Worm (Caenorhabditis elegans) whole organism, late embryonic: ENCODE data around the gene nep-26.

ENCODE experiments used
- F13H6.1 ChIP-seq: sonication (generic microtip); optimal IDR thresholded peaks from 2 replicates; lab custom pipeline; 2016; ENCODE audit warnings: missing genetic modification characterization, missing compliant biosample characterization
- K02D7.2 ChIP-seq: sonication (generic microtip); optimal IDR thresholded peaks from 2 replicates; lab custom pipeline; 2017; ENCODE audit warnings: mild to moderate bottlenecking, missing genetic modification characterization, missing compliant biosample characterization
- ama-1 ChIP-seq: fragments of 150-350 bp; optimal IDR thresholded peaks from 2 replicates; lab custom pipeline; 2014
- ceh-14 ChIP-seq: sonication (generic microtip); optimal IDR thresholded peaks from 2 replicates; lab custom pipeline; 2016; ENCODE audit warnings: missing genotype, missing genetic modification characterization, missing compliant biosample characterization
- fkh-6 ChIP-seq: sonication (generic microtip); optimal IDR thresholded peaks from 2 replicates; lab custom pipeline; 2016; ENCODE audit warnings: missing genetic modification characterization, missing compliant biosample characterization
- hlh-30 ChIP-seq: sonication (generic microtip); optimal IDR thresholded peaks from 2 replicates; lab custom pipeline; 2017; ENCODE audit warnings: antibody characterized with exemption, missing genetic modification characterization, missing compliant biosample characterization; ENCODE audit not compliant: insufficient read depth
- nhr-11 ChIP-seq: fragments of 150-350 bp; optimal IDR thresholded peaks from 2 replicates; lab custom pipeline; 2014; ENCODE audit warnings: missing biosample characterization, missing genetic modification characterization
- pha-2 ChIP-seq: sonication (generic microtip); optimal IDR thresholded peaks from 2 replicates; lab custom pipeline; 2017; ENCODE audit warnings: mild to moderate bottlenecking, missing genetic modification characterization, missing compliant biosample characterization
- pha-4 ChIP-seq: fragments of 150-350 bp; optimal IDR thresholded peaks from 2 replicates; lab custom pipeline; 2018; ENCODE audit warnings: missing biosample characterization, missing genetic modification reagents, missing genetic modification characterization
- sox-4 ChIP-seq: sonication (generic microtip); optimal IDR thresholded peaks from 2 replicates; lab custom pipeline; 2017; ENCODE audit warnings: mild to moderate bottlenecking, missing genetic modification characterization, inconsistent platforms, missing compliant biosample characterization
- tbx-2 ChIP-seq: sonication (generic microtip); optimal IDR thresholded peaks from 2 replicates; lab custom pipeline; 2016; ENCODE audit warnings: missing genetic modification characterization, missing compliant biosample characterization
- ttx-3 ChIP-seq: sonication (generic microtip); optimal IDR thresholded peaks from 2 replicates; lab custom pipeline; 2016; ENCODE audit warnings: missing genetic modification reagents, missing genetic modification characterization, missing compliant biosample characterization
- unc-55 ChIP-seq: sonication (generic microtip); optimal IDR thresholded peaks from 2 replicates; lab custom pipeline; 2017; ENCODE audit warnings: missing biosample characterization, missing genetic modification reagents, missing genetic modification characterization

ce11 chrII:10346075-10346474 lies 46.1 kb upstream of the nep-26 start, which contains the start of gene C07E3.10:
- TF ChIP-seq pha-4 (tag; lab: Kevin White, UChicago) = no peak
- TF ChIP-seq ttx-3 (tag; lab: Kevin White, UChicago) = no peak
- TF ChIP-seq ama-1 (lab: Kevin White, UChicago) = no peak
- no peak for TF ChIP-seq sox-4 (tag; lab: Kevin White, UChicago)
- TF ChIP-seq fkh-6 = no peak
- no peak for TF ChIP-seq hlh-30 (tag; lab: Kevin White, UChicago)
- TF ChIP-seq ceh-14 (tag; lab: Kevin White, UChicago) = no peak
- no peak for TF ChIP-seq nhr-11
- no peak for TF ChIP-seq F13H6.1 (tag; lab: Kevin White, UChicago)
- no peak for TF ChIP-seq pha-2 (tag; lab: Kevin White, UChicago)
- no peak for TF ChIP-seq unc-55 (GFP tag; lab: Kevin White, UChicago)
- TF ChIP-seq K02D7.2 (tag; lab: Kevin White, UChicago) = no peak
- no peak for TF ChIP-seq tbx-2 (tag; lab: Kevin White, UChicago)
